Fruit fly (Drosophila melanogaster): ENCODE data around the gene CG9997.
"Not testable (repeated sequence)": the region's sequence is repeated elsewhere in the genome, so short reads cannot be mapped to it uniquely, and the experiment has no call there.

Gene CG9997

DNA sequence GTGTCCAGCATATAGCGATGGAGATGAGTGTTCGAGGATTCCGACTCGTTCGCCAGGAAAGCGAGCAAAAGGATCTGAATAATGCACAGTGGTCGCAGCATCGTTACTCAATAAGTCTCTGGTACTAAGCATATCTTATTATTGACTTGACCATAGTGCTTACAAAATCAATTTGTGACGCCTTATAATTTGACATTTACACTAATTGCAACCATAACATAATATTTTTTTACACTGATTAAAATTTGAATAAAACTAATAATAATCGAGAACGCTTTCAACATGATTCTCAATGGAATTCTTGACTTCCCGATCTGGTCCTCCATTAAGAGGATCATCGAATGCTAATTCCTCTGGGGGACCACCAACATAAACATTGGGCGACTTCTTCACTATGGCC, at the start of gene CG9997:
CG9997 (minus strand) TSS at position 101 of the 400 bp plus-strand sequence.
- TF ChIP-seq CG14655 (GFP tag; optimal IDR thresholded peaks at IDR 0.05) (no peak), gl (tag; optimal IDR thresholded peaks at IDR 0.05) (no peak), CG32121 (GFP tag; IDR thresholded peaks at IDR 0.05) (no peak), D1 (tag; optimal IDR thresholded peaks at IDR 0.05) (no peak), CG13204 (GFP tag; optimal IDR thresholded peaks at IDR 0.05) (no peak), Pif1A (GFP tag; optimal IDR thresholded peaks at IDR 0.05) (no peak), CG9948 (tag; optimal IDR thresholded peaks at IDR 0.05) (no peak), CG8301 (tag; optimal IDR thresholded peaks at IDR 0.05) (no peak), EcR (GFP tag; optimal IDR thresholded peaks at IDR 0.05) (no peak), CG10348 (GFP tag; IDR thresholded peaks at IDR 0.05) (no peak), CG15710 (tag; optimal IDR thresholded peaks at IDR 0.05) (no peak), CG34367 (tag; optimal IDR thresholded peaks at IDR 0.05) (no peak), CG12605 (GFP tag; IDR thresholded peaks at IDR 0.05) (no peak), CG8159 (tag; optimal IDR thresholded peaks at IDR 0.05) (no peak)

dm6 chr3R:28806402-28806801, 49.6 kb upstream of the CG9997 start, which contains the start of gene CheB98a:
Gene CheB98a, plus strand, starts transcription at chr3R:28806702.
- no peak for TF ChIP-seq gl (tag; optimal IDR thresholded peaks at IDR 0.05)
- no peak for TF ChIP-seq rn (GFP tag; IDR thresholded peaks at IDR 0.05)
- no peak for TF ChIP-seq CG10348 (GFP tag; IDR thresholded peaks at IDR 0.05)
- no peak for TF ChIP-seq D1 (tag; optimal IDR thresholded peaks at IDR 0.05)
- no peak for TF ChIP-seq fd96Ca (GFP tag; IDR thresholded peaks at IDR 0.05)
- TF ChIP-seq CG17806 (tag; optimal IDR thresholded peaks at IDR 0.05): no peak
- TF ChIP-seq CG34367 (tag; optimal IDR thresholded peaks at IDR 0.05): no peak
- TF ChIP-seq Pif1A (GFP tag; optimal IDR thresholded peaks at IDR 0.05): no peak
- TF ChIP-seq CG15710 (tag; optimal IDR thresholded peaks at IDR 0.05): no peak
- TF ChIP-seq CG13204 (GFP tag; optimal IDR thresholded peaks at IDR 0.05): no peak
- no peak for TF ChIP-seq CG8159 (tag; optimal IDR thresholded peaks at IDR 0.05)
- TF ChIP-seq Snoo (tag; optimal IDR thresholded peaks at IDR 0.05): no peak

DNA sequence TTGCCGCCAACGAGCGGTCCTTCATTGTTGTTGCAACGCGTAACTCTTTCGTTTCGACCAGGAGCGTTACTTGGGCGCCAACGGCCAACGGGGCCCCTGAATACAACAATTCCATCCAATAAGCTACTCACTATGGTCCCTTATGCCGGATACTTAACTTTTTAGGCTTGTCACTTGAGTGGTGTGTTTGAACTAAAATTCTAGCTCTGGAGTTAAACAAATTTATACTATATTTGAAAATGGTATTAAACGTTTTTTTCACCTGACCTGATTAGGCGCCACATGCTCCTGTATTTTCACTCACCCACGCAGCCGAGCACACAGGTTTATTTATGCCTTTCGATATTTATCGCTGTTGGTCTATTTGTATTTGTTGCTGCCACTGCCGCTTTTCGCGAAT, 48.4 kb upstream of the CG9997 start:
- TF ChIP-seq CG15710 (tag; optimal IDR thresholded peaks at IDR 0.05) (peak; percentile 47), gl (tag; optimal IDR thresholded peaks at IDR 0.05) (no peak), rn (GFP tag; IDR thresholded peaks at IDR 0.05) (no peak), Pif1B (GFP tag; optimal IDR thresholded peaks at IDR 0.05) (no peak), CG4496 (GFP tag; IDR thresholded peaks at IDR 0.05) (no peak), CG8301 (tag; optimal IDR thresholded peaks at IDR 0.05) (no peak), Ets98B (GFP tag; IDR thresholded peaks at IDR 0.05) (no peak), CG14655 (GFP tag; optimal IDR thresholded peaks at IDR 0.05) (no peak), CG32121 (GFP tag; IDR thresholded peaks at IDR 0.05) (no peak), CG12605 (GFP tag; IDR thresholded peaks at IDR 0.05) (no peak), Pif1A (GFP tag; optimal IDR thresholded peaks at IDR 0.05) (peak; percentile 34), CG17806 (tag; optimal IDR thresholded peaks at IDR 0.05) (no peak)

DNA sequence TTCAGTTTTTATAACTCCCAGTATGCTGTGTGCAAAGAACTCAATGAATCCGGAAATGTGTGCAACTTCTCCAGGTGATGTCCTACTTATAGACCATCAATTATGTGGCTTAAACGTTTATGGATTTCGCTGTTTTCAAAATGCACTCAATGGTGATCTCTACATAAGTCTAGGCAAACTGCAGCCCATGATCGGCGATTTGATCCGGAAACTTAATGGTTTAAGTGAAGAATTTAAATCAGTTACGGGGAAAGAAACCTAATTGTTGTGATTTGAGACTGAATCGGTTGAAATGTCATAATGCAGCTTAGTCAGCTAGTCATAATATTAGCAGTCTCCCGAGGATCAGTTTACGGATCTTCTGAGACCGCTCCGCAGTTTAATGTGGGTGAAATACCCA, 33.4 kb upstream of the CG9997 start, which contains the start of gene intr:
intr (plus strand) TSS at position 301 of the 400 bp plus-strand sequence.
- TF ChIP-seq Pif1B (GFP tag; optimal IDR thresholded peaks at IDR 0.05): no peak

dm6 chr3R:28789317-28789716, 32.5 kb upstream of the CG9997 start, which contains the start of gene CG34295:
Gene CG34295, plus strand, starts transcription at chr3R:28789617.
- TF ChIP-seq CG13204 (GFP tag; optimal IDR thresholded peaks at IDR 0.05) (no peak), CG8159 (tag; optimal IDR thresholded peaks at IDR 0.05) (no peak), CG10348 (GFP tag; IDR thresholded peaks at IDR 0.05) (no peak), CG34367 (tag; optimal IDR thresholded peaks at IDR 0.05) (no peak), CG32121 (GFP tag; IDR thresholded peaks at IDR 0.05) (no peak), Ets98B (GFP tag; IDR thresholded peaks at IDR 0.05) (no peak)

dm6 chr3R:28775703-28776102, 18.9 kb upstream of the CG9997 start:
- TF ChIP-seq Snoo (tag; optimal IDR thresholded peaks at IDR 0.05) (no peak), CG12605 (GFP tag; IDR thresholded peaks at IDR 0.05) (no peak), CG17806 (tag; optimal IDR thresholded peaks at IDR 0.05) (no peak), CG34367 (tag; optimal IDR thresholded peaks at IDR 0.05) (no peak), CG8159 (tag; optimal IDR thresholded peaks at IDR 0.05) (no peak), rn (GFP tag; IDR thresholded peaks at IDR 0.05) (no peak), CG15710 (tag; optimal IDR thresholded peaks at IDR 0.05) (no peak), CG10348 (GFP tag; IDR thresholded peaks at IDR 0.05) (no peak), Pif1B (GFP tag; optimal IDR thresholded peaks at IDR 0.05) (no peak), CG14655 (GFP tag; optimal IDR thresholded peaks at IDR 0.05) (no peak), EcR (GFP tag; optimal IDR thresholded peaks at IDR 0.05) (no peak)

DNA sequence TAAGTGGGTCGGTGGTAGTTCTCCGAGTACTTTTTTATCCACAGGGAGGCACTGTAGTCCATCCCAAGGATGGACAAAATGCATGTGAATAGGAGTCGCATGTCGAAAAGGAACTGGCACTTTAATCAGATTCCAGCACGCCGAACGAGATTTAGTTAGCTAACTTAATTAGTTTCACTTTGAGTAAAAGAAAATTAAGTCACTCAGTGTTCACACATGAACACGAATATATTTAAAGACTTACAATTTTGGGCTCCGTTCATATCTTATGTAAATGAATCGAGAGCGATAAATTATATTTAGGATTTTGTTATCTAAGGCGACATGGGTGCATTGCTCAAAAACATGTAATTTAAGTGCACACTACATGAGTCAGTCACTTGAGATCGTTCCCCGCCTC, 1.4 kb upstream of the CG9997 start, which contains the start of gene aqrs:
aqrs (minus strand) TSS at position 101 of the 400 bp plus-strand sequence.
- not testable (repeated sequence) for TF ChIP-seq CG12605 (GFP tag; IDR thresholded peaks at IDR 0.05); CG17806 (tag; optimal IDR thresholded peaks at IDR 0.05); CG8159 (tag; optimal IDR thresholded peaks at IDR 0.05)

All from whole organism, pupa.